Worm (Caenorhabditis elegans): Measurements from ENCODE around the gene srz-69.

ce11 chrIV:3520374-3520773 lies 43.4 kb upstream of the srz-69 start:
- TF ChIP-seq ama-1 (optimal IDR thresholded peaks at IDR 0.05): no peak
- no peak for TF ChIP-seq ama-1 (GFP tag; optimal IDR thresholded peaks at IDR 0.05)
- no peak for TF ChIP-seq pbrm-1 (GFP tag; IDR thresholded peaks at IDR 0.05)
- no peak for TF ChIP-seq unc-62 (GFP tag; optimal IDR thresholded peaks at IDR 0.05)
- no peak for TF ChIP-seq aptf-2 (GFP tag; conservative IDR thresholded peaks at IDR 0.05)
- no peak for TF ChIP-seq snpc-3.4 (tag; optimal IDR thresholded peaks at IDR 0.05)
- TF ChIP-seq die-1 (tag; optimal IDR thresholded peaks at IDR 0.05): no peak

Data from whole organism, young adult.